Worm (Caenorhabditis elegans): ENCODE results near the gene dsh-2.

dsh-2 gene

DNA sequence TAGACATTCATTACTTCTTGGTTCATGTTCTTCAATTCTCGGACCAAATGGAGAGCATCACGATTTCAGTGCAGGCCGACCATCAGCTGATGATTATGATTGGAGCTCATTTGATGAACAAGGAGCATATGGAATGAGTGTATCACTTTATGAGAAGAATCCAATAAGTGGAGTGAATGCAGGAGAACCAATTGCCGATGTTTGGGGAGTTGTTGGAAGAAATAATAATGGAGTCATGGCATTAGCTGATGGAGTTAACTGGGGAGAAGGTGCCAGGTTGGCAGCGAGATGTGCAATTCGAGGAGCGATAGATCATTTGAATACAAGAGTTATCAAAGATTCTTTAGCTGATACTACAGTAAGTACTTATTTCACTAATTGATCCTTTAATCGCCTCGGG, 30.2 kb downstream of the dsh-2 start:
- TF ChIP-seq skn-1 (tag; optimal IDR thresholded peaks at IDR 0.05) = no peak
- no peak for TF ChIP-seq crh-2 (tag; optimal IDR thresholded peaks at IDR 0.05)
- TF ChIP-seq elt-3 (tag; optimal IDR thresholded peaks at IDR 0.05) = no peak
- no peak for TF ChIP-seq ztf-4 (tag; optimal IDR thresholded peaks at IDR 0.05)
- no peak for TF ChIP-seq nhr-25 (tag; optimal IDR thresholded peaks at IDR 0.05)
- TF ChIP-seq nhr-6 (tag; optimal IDR thresholded peaks at IDR 0.05) = no peak
- no peak for TF ChIP-seq ceh-16 (tag; optimal IDR thresholded peaks at IDR 0.05)
- no peak for TF ChIP-seq R02D3.7 (tag; optimal IDR thresholded peaks at IDR 0.05)
- no peak for TF ChIP-seq nhr-237 (tag; optimal IDR thresholded peaks at IDR 0.05)
- TF ChIP-seq lin-11 (tag; optimal IDR thresholded peaks at IDR 0.05) = no peak
- no peak for TF ChIP-seq nhr-12 (tag; optimal IDR thresholded peaks at IDR 0.05)
- TF ChIP-seq ztf-1 (GFP tag; conservative IDR thresholded peaks at IDR 0.05) = no peak
- no peak for TF ChIP-seq mdl-1 (tag; optimal IDR thresholded peaks at IDR 0.05)
- TF ChIP-seq aly-2 (tag; optimal IDR thresholded peaks at IDR 0.05) = no peak
- TF ChIP-seq unc-39 (tag; optimal IDR thresholded peaks at IDR 0.05) = no peak
- TF ChIP-seq nhr-23 (tag; optimal IDR thresholded peaks at IDR 0.05) = no peak

DNA sequence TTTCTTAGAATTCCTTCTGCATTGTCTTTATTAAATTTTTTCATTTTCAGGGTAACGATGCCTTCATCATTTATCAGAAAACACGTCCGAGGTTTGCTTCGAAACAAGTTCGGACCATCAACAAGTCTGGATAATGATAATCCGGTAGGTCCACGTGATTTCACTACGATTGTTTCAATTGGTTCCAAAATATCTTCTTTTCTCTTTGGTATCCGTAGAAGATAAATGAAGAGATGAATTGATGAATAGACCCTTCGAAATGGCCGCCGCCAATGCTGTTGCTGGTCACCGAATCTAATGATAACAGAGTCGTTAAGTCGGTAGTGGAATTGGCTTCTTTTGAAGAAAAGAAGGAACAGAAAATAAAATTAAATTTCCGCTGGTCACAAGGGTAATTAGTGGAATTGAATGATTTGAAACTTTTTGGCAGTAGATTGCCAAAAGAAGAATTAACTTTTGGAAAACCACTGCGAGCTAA, 31.1 kb downstream of the dsh-2 start, which contains the start of gene F33G12.6:
TSS of gene F33G12.6 (plus strand) at position 51 of the 478 bp plus-strand sequence.
- peak; percentile 28 for TF ChIP-seq nhr-129 (tag; optimal IDR thresholded peaks at IDR 0.05)
- TF ChIP-seq nhr-77 (tag; optimal IDR thresholded peaks at IDR 0.05) = no peak
- peak in 1 of 2 experiments; percentile 31 for TF ChIP-seq lsy-2 (tag; optimal IDR thresholded peaks at IDR 0.05)

DNA sequence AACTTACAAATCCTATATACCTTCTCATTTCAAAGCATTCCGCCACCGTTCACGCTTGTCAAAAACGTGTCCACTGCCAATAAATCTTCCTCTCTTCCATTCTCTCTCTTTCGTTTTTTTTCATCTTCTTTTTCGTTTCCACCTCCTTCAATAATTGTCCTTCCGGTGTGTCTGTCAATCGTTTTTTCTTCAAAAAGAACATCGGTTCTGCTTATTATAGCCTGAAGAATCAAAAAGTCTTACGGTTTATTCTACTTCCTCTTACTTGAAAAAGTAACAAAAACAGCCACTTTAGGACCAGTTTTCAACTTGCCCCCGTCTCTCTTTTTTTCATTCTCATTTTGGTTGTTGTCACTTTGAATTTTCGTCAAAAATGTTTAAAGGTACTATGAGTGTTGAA, 31.7 kb downstream of the dsh-2 start:
- peak; percentile 62 for TF ChIP-seq mab-5 (tag; optimal IDR thresholded peaks at IDR 0.05)
- TF ChIP-seq nhr-6 (tag; optimal IDR thresholded peaks at IDR 0.05) = peak; percentile 4
- peak in 1 of 2 experiments; percentile 29 for TF ChIP-seq lsy-2 (tag; optimal IDR thresholded peaks at IDR 0.05)
- TF ChIP-seq sma-9 (GFP tag; optimal IDR thresholded peaks at IDR 0.05) = peak; percentile 19
- no peak for TF ChIP-seq sma-9 (tag; optimal IDR thresholded peaks at IDR 0.05)
- peak; percentile 5 for TF ChIP-seq nhr-129 (tag; optimal IDR thresholded peaks at IDR 0.05)
- TF ChIP-seq dmd-4 (tag; optimal IDR thresholded peaks at IDR 0.05) = no peak
- peak; percentile 21 for TF ChIP-seq sma-3 (GFP tag; optimal IDR thresholded peaks at IDR 0.05)
- peak; percentile 64 for TF ChIP-seq crh-2 (tag; optimal IDR thresholded peaks at IDR 0.05)
- TF ChIP-seq ztf-1 (GFP tag; conservative IDR thresholded peaks at IDR 0.05) = no peak
- TF ChIP-seq blmp-1 (tag; optimal IDR thresholded peaks at IDR 0.05; ENCODE audit: insufficient read depth) = peak; percentile 22
- TF ChIP-seq sem-4 (tag; optimal IDR thresholded peaks at IDR 0.05) = peak; percentile 31
- TF ChIP-seq C34F6.9 (tag; optimal IDR thresholded peaks at IDR 0.05) = peak; percentile 2
- peak; percentile 28 for TF ChIP-seq egl-27 (tag; optimal IDR thresholded peaks at IDR 0.05)
- TF ChIP-seq nhr-25 (tag; optimal IDR thresholded peaks at IDR 0.05) = peak; percentile 84
- no peak for TF ChIP-seq alr-1 (tag; optimal IDR thresholded peaks at IDR 0.05)
- TF ChIP-seq nhr-23 (tag; optimal IDR thresholded peaks at IDR 0.05) = no peak
- TF ChIP-seq F13H6.1 (tag; optimal IDR thresholded peaks at IDR 0.05) = peak; percentile 11
- no peak for TF ChIP-seq lin-39 (tag; optimal IDR thresholded peaks at IDR 0.05)

DNA sequence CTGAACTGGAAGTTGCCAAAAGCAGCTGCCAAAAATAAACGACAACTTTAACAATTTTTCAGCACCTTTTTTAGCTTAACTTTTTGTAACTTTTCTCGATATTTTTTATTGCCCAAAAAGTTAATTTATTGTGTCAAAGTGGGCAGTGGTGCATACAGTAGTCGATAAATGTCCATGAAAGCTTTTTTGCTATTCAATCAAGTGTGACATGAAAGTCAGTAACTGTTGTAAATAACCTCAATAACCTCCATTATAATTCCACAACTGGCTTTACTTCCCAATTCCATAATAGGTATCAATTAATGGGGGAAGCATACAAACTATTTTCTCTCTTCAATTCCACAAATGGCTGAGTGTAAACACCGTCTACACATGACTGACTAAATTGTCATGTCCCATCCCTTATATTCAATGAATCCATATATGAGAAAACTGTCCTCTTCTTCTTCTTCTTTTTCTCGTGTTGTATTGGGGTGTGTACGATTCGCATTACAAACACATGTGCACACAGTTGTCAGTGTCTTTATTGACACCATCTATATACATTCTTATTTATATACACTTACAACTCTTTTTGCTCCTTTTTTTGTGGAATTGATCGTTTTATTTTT, 32.7 kb downstream of the dsh-2 start:
- TF ChIP-seq C34F6.9 (tag; optimal IDR thresholded peaks at IDR 0.05) (peak; percentile 13), nhr-129 (tag; optimal IDR thresholded peaks at IDR 0.05) (peak; percentile 54), nhr-237 (tag; optimal IDR thresholded peaks at IDR 0.05) (no peak), alr-1 (tag; optimal IDR thresholded peaks at IDR 0.05) (no peak)

DNA sequence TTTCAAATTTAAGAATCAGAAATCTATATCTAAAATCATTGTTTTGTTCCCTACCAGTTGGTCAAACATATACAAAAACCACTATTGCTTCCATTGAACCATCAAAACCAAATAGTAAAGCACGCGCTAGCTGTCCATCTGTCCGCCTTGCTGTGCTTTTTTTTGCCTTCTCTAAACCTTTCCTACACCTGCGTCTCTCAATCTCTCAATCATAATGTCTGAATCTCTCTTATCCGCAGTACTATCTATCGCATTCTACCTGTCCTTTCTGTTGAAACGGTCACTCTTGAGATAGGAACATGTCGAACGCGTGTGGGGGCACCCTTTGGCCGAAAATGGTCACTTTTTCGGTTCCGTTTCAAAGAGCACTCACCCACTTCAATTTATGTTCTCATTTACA, 33.7 kb downstream of the dsh-2 start:
- TF ChIP-seq nhr-129 (tag; optimal IDR thresholded peaks at IDR 0.05) (peak; percentile 41), nhr-237 (tag; optimal IDR thresholded peaks at IDR 0.05) (no peak), nhr-12 (tag; optimal IDR thresholded peaks at IDR 0.05) (no peak), nhr-10 (tag; optimal IDR thresholded peaks at IDR 0.05) (no peak), F13H6.1 (tag; optimal IDR thresholded peaks at IDR 0.05) (no peak), peb-1 (tag; optimal IDR thresholded peaks at IDR 0.05) (no peak), nhr-6 (tag; optimal IDR thresholded peaks at IDR 0.05) (no peak), unc-62 (GFP tag; optimal IDR thresholded peaks at IDR 0.05) (no peak), ztf-1 (GFP tag; conservative IDR thresholded peaks at IDR 0.05) (no peak), egl-27 (tag; optimal IDR thresholded peaks at IDR 0.05) (no peak), ama-1 (optimal IDR thresholded peaks at IDR 0.05) (no peak), lin-11 (tag; optimal IDR thresholded peaks at IDR 0.05) (no peak), sma-3 (GFP tag; optimal IDR thresholded peaks at IDR 0.05) (no peak), nhr-21 (tag; optimal IDR thresholded peaks at IDR 0.05) (no peak), lsy-2 (tag; optimal IDR thresholded peaks at IDR 0.05) (no peak), fos-1 (tag; optimal IDR thresholded peaks at IDR 0.05) (no peak), C34F6.9 (tag; optimal IDR thresholded peaks at IDR 0.05) (peak; percentile 20), ZK546.5 (tag; optimal IDR thresholded peaks at IDR 0.05) (no peak), elt-3 (tag; optimal IDR thresholded peaks at IDR 0.05) (no peak), blmp-1 (tag; optimal IDR thresholded peaks at IDR 0.05; ENCODE audit: insufficient read depth) (peak; percentile 10), mbf-1 (tag; optimal IDR thresholded peaks at IDR 0.05) (no peak)
